Worm (Caenorhabditis elegans): ENCODE measurements around the gene srbc-5.

srbc-5 gene

ce11 chrV:3260075-3260474 is at the start of gene srbc-5:
Gene srbc-5, plus strand, starts transcription at chrV:3260375.
- no peak for TF ChIP-seq unc-62 (GFP tag; optimal IDR thresholded peaks at IDR 0.05)

ce11 chrV:3218604-3219003 is 41.6 kb upstream of the srbc-5 start:
- TF ChIP-seq unc-62 (GFP tag; optimal IDR thresholded peaks at IDR 0.05) = no peak

ce11 chrV:3227373-3227772 is 32.8 kb upstream of the srbc-5 start, which contains the start of gene K08D9.2:
Gene K08D9.2, plus strand, starts transcription at chrV:3227673.
- no peak for TF ChIP-seq unc-62 (GFP tag; optimal IDR thresholded peaks at IDR 0.05)

- no peak for TF ChIP-seq unc-62 (GFP tag; optimal IDR thresholded peaks at IDR 0.05)
Observed at ce11 chrV:3230150-3230549, 30.0 kb upstream of the srbc-5 start.

ce11 chrV:3230597-3230996 is 29.6 kb upstream of the srbc-5 start, which contains the start of gene K08D9.10:
Gene K08D9.10, plus strand, starts transcription at chrV:3230897.
- no peak for TF ChIP-seq unc-62 (GFP tag; optimal IDR thresholded peaks at IDR 0.05)

DNA sequence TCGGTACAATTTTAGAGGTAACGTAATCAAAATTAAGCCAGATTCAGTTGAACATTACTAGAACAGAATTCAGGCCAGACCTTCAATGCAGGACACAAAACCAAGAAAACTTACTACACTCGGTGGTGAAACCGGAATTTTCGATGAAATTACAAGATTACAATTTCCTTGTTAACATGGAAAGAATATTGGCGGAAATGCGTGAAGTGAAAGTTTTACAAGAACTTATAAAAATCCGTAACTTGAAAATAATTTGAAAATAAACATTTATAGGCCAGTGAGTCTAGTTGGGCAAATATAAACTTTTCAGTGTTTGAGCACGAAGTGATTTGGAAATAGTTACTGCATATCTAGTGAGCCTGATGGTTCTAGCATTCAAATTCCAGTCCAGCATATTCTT is 25.3 kb upstream of the srbc-5 start, which contains the start of gene K08D9.6:
TSS of gene K08D9.6 (minus strand) at position 101 of the 400 bp plus-strand sequence.
- TF ChIP-seq unc-62 (GFP tag; optimal IDR thresholded peaks at IDR 0.05) = no peak

ce11 chrV:3236610-3237009 is 23.6 kb upstream of the srbc-5 start, which contains the start of the genes K08D9.9 and str-16:
Gene K08D9.9, minus strand, starts transcription at chrV:3236710.
Gene str-16, plus strand, starts transcription at chrV:3236875.
- TF ChIP-seq unc-62 (GFP tag; optimal IDR thresholded peaks at IDR 0.05) = no peak

DNA sequence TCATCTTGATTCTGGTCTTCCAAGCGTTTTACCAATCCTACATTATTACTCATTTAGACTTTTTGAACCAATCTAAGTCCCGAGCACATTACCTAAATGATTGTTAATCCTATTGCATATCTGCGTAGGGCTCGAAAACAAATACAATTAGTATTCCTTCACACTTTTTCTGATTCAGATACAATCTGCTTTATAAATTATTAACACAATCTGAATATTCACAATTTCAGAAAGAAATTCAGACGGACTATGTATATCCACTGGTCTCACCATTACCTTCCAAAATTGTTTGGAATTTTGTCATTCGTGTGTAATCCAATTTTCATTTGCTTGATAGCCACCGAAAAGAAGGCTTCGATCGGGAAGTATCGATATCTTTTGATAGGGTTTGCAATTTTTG is 19.0 kb upstream of the srbc-5 start, which contains the start of gene srj-11:
TSS of gene srj-11 (plus strand) at position 250 of the 400 bp plus-strand sequence.
- TF ChIP-seq unc-62 (GFP tag; optimal IDR thresholded peaks at IDR 0.05) = no peak

ce11 chrV:3242984-3243383 is 17.2 kb upstream of the srbc-5 start, which contains the start of gene gst-23:
Gene gst-23, plus strand, starts transcription at chrV:3243284.
- no peak for TF ChIP-seq unc-62 (GFP tag; optimal IDR thresholded peaks at IDR 0.05)

ce11 chrV:3244703-3245102 is 15.5 kb upstream of the srbc-5 start, which contains the start of gene srj-7:
Gene srj-7, plus strand, starts transcription at chrV:3245003.
- no peak for TF ChIP-seq unc-62 (GFP tag; optimal IDR thresholded peaks at IDR 0.05)

DNA sequence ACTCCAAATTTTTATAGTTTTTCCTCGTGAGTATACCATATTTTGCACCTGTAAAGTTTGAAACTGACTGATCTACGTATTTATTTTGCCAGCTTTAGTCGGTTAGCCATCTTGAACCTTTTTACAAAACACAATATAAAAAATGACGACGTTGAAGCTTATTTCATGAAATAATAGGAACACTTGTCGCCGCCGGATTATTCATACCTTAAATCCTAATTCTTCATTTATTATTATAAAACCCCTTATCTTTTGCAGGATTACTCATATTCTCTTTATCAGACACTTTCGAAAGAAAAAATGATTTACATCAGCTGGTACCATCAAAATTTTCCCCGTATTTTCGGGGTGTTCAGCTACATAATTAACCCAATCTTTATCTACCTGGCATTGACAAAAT is 12.7 kb upstream of the srbc-5 start, which contains the start of gene srj-8:
TSS of gene srj-8 (plus strand) at position 301 of the 400 bp plus-strand sequence.
- TF ChIP-seq unc-62 (GFP tag; optimal IDR thresholded peaks at IDR 0.05) = no peak

DNA sequence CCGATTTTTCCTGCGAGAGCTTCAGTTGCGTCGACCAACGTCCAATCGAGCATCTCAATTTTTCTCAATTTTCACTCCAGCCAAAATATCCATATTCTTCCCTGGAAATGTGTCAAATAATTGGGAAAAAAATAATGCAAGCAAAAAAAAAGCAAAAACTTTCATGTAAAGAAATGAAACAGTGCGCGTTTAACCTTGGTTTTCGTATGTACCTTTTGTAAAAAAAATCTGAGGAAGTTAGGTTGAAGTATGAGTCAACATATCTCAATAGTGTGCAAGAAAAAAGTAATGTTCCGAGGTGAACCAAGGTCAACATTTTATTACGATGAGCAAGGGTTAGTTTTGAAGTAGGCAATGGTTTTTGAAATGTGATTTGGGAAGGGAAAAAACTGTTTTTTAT is 10.0 kb upstream of the srbc-5 start, which contains the start of gene T28A11.13:
TSS of gene T28A11.13 (minus strand) at position 101 of the 400 bp plus-strand sequence.
- no peak for TF ChIP-seq unc-62 (GFP tag; optimal IDR thresholded peaks at IDR 0.05)

- no peak for TF ChIP-seq unc-62 (GFP tag; optimal IDR thresholded peaks at IDR 0.05)
Observed at ce11 chrV:3256051-3256450, 4.1 kb upstream of the srbc-5 start, which contains the start of gene srt-63. Gene srt-63, minus strand, starts transcription at chrV:3256151.

DNA sequence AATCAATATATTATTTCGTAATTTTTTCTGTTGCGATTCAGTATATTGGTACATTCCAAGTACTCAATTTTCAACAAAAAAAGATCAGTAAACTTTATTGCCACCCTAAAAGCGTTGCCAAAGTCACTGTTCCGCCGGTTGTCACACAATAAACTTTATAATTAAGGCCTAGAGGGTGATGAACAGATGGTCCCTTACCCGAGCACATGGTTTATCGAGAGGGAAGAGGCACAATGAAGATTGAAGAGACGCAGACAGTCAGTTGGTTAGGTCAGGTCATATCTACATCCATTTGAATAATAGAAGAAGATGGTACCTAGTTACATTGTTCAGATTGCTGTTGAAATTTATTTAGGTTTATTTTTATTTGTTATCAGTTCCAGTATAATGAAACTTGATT is 3.4 kb upstream of the srbc-5 start:
- TF ChIP-seq unc-62 (GFP tag; optimal IDR thresholded peaks at IDR 0.05) = no peak

DNA sequence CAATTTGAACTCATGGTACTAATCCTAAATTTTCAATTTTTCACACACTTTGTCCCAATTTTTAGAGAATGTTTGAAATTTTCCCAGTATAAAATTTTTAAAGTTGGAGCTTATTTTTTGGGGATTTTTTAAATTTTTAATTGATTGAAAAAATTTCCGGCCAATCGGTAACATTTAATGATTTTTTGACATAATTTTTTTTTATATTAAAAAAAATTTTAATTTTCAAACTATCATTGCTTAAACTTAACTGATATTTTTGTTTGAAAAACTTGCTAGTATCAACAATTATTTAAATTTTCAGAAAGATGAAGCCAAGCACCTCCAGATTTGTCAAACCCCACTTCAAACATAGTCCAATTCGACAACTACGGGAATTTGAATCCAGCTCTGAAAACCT is 2.9 kb upstream of the srbc-5 start, which contains the start of gene T28A11.22:
TSS of gene T28A11.22 (plus strand) at position 301 of the 400 bp plus-strand sequence.
- TF ChIP-seq unc-62 (GFP tag; optimal IDR thresholded peaks at IDR 0.05) = no peak

DNA sequence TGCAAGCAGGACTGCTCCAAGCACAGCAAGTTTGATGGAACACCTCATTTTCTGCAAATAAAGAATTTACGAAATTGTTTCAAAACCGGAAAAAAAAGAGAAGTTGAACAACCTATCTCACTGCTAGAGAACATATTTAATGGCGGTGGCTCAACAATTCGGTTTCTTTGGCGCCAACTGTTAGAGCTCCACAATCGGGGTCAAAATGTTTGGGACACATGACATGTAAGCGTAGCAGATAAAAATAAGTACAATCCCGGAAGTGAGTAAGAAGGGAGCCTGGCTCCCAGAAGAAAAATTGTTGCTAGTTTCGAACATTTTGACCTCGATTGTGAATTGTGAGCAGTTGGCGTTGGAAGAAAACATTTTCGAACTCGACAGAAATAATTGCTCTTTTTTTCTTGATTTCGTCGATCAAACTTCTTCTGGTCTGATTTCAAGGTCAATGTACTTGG is 980 bp upstream of the srbc-5 start, which contains the start of gene T28A11.16:
TSS of gene T28A11.16 (minus strand) at position 51 of the 455 bp plus-strand sequence.
- no peak for TF ChIP-seq unc-62 (GFP tag; optimal IDR thresholded peaks at IDR 0.05)

ce11 chrV:3266189-3266588 is 6.0 kb downstream of the srbc-5 start, which contains the start of gene T28A11.17:
Gene T28A11.17, minus strand, starts transcription at chrV:3266289.
- TF ChIP-seq unc-62 (GFP tag; optimal IDR thresholded peaks at IDR 0.05) = no peak

Measured in whole organism, dauer.